Worm (Caenorhabditis elegans) whole organism, L3 larva: ENCODE results near the gene cwf-19L2.

ENCODE experiments used
- ama-1 ChIP-seq: fragments of 150-350 bp; optimal IDR thresholded peaks from 2 replicates; lab custom pipeline; 2018
- ceh-16 ChIP-seq: sonication (generic microtip); optimal IDR thresholded peaks from 2 replicates; lab custom pipeline; 2017; ENCODE audit warnings: missing biosample characterization, missing genetic modification characterization
- ceh-9 ChIP-seq: sonication (generic microtip); optimal IDR thresholded peaks from 2 replicates; lab custom pipeline; 2018; ENCODE audit warnings: missing biosample characterization, missing genetic modification characterization
- hmg-11 ChIP-seq: sonication (generic microtip); optimal IDR thresholded peaks from 2 replicates; lab custom pipeline; 2016; ENCODE audit warnings: missing genetic modification characterization, missing compliant biosample characterization
- nhr-12 ChIP-seq: fragments of 150-350 bp; optimal IDR thresholded peaks from 2 replicates; lab custom pipeline; 2014; ENCODE audit warnings: missing biosample characterization, missing genetic modification characterization
- nhr-237 ChIP-seq: fragments of 150-350 bp; optimal IDR thresholded peaks from 2 replicates; lab custom pipeline; 2014; ENCODE audit warnings: missing biosample characterization, missing genetic modification characterization
- nhr-28 ChIP-seq: fragments of 150-350 bp; optimal IDR thresholded peaks from 2 replicates; lab custom pipeline; 2014; ENCODE audit warnings: missing biosample characterization, missing genetic modification characterization
- nhr-77 ChIP-seq: fragments of 150-350 bp; optimal IDR thresholded peaks from 2 replicates; lab custom pipeline; 2014; ENCODE audit warnings: missing biosample characterization, missing genetic modification characterization
- zag-1 ChIP-seq: fragments of 150-350 bp; optimal IDR thresholded peaks from 2 replicates; lab custom pipeline; 2014; ENCODE audit warnings: missing biosample characterization, missing genetic modification characterization

DNA sequence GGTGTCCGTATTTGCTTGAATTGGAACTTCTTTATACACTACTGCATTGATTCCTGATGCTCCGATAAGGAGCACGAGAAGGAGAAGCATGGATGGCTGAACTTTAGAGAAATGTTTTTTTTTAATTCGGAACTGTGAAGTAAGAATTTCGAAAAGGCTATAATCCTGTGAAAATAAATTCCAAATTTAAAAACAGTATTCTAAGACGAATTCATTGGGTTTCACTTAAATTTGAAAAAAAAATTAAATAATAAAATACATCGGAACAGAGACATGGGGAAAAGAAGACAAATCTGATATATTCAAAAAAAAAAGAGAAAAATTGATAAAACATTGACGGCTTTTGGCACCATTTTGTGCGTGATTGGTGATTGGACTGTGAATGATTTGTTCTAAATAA lies 7.7 kb upstream of the cwf-19L2 start, which contains the start of gene pho-5:
- no peak for TF ChIP-seq nhr-237
- TF ChIP-seq nhr-77 (tag; lab: Kevin White, UChicago), result no peak
- TF ChIP-seq ceh-9 (tag; lab: Kevin White, UChicago), result no peak
- TF ChIP-seq ceh-16, result no peak
- no peak for TF ChIP-seq zag-1 (tag; lab: Kevin White, UChicago)
- no peak for TF ChIP-seq hmg-11 (tag; lab: Kevin White, UChicago)
- no peak for TF ChIP-seq nhr-28 (tag; lab: Kevin White, UChicago)
- no peak for TF ChIP-seq nhr-12 (tag; lab: Kevin White, UChicago)
- TF ChIP-seq ama-1, result no peak
